Fruit fly (Drosophila melanogaster) ovary, adult (tissue): ENCODE data around the gene Sec13.

Experiments used
- CG17801 ChIP-seq: fragments of 200-800 bp; optimal IDR thresholded peaks from 2 replicates; lab custom pipeline; 2019; ENCODE audit warnings: missing biosample characterization, mild to moderate bottlenecking, missing genetic modification characterization, moderate library complexity; ENCODE audit not compliant: partially characterized antibody

The Sec13 gene

DNA sequence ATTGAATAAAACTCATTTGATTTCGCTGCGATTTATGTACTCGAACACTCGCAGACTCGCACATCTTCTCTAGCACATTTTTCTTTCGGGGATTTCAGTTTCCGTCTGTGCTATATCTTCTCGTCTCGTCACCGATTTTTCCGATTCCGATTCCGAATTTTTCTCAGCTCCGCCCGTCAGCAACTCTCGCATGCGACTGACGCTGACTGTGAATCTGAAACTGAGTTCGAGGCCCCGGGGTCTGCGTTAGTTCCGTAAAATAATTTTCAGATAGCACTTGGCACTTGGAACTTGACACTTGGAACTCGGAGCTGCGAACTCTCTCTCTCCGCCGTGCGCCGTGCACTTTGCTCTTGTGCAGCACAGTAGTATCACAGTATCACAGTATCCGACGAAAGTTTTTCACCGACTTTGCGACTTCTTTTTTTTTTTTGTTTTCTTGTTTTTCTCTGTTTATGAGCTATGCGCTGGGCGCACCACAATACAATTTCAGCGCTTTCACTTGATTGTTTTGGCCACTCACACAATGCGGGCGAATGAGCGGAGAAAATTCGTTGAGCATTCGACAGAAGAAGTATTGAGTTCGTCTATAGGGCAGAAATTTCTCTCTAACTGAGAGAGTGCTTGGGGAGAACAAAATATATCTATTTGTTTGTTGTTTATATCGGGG, 28.6 kb downstream of the Sec13 start, which contains the start of gene CG4393:
Gene CG4393, minus strand, starts transcription at position 187 of the 670 bp plus-strand sequence.
- peak; percentile 49 for TF ChIP-seq CG17801 (GFP tag; lab: Kevin White, UChicago)

DNA sequence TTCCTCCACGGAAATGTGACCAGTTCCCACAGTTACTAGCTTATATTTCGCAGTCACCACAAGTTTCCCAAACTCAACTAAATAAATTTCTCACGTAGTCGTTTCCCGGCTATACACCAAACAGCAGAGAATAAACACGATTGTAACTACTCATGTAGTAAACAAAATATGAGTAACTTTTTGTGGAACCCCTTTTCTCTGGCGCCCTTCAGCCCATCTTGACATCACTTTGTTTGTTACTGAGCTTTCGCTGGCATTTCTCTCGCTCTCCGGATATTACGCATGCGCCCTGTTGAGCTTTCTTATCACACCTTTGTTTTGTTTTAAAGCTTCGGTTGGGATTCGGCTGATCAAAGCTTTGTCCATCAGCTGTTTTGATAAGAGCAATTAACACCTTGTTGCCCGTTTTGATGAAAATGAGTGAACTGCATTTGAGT, 30.0 kb downstream of the Sec13 start:
- peak; percentile 6 for TF ChIP-seq CG17801 (GFP tag; lab: Kevin White, UChicago)

DNA sequence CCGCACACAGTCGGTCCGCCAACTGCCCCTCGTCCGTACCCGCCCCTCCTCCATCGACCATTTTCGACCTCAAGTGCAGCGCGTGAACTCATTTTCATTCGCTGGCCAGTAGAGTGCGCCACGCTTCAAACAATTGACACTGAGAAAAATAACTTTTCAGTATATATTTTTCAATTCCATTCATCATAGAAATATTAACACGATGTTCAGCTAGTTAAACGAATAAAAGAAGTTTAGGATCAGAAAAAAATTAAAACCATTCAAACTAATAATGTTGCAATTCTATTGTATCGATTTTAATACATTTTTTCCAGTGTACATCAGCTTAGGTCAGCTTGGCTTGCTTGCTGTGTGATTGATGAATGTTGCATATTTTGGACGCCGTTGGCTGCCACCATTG, 30.8 kb downstream of the Sec13 start:
- TF ChIP-seq CG17801 (GFP tag; lab: Kevin White, UChicago) = no peak

DNA sequence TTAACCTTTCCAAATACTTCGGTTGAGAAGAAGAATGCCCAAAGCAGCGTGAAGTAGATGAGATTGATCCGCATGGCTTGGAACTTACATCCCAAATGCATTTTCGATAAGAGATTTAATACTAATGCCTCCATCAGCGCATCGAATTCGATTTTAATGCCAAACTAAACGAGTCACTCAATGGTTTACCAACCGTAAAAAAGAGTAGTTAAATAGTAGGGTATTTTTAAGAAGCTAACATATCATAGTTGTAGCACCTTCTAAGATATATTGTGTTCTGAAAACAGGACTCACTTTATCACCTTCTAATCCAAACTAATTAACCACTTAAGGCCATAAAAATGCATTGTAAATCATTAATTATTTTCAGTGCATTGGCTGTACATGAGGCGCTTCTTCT, 32.7 kb downstream of the Sec13 start, which contains the start of gene CG31515:
Gene CG31515, minus strand, starts transcription at position 101 of the 400 bp plus-strand sequence.
- no peak for TF ChIP-seq CG17801 (GFP tag; lab: Kevin White, UChicago)

- TF ChIP-seq CG17801 (GFP tag; lab: Kevin White, UChicago) = no peak
Observed at dm6 chr3R:23390769-23391309, 34.8 kb downstream of the Sec13 start.

DNA sequence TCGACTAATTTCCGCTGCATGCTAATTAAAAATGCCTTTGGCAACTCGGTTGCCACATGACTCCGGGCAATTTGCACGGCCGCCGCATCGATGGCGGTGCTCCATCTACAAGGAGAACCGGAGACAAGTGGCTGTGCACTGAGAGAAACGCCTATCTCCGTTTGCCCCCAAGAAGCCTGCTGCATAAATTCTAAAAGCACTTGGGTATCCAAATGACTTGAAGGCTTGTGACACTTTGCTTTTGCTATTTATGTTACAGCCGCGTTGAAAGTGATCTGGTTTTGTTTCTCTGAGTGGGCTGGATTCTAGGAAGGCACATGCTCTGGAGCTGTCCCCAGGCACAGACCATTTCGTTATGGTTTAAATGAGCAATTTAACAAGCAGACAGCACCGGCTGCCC, 36.2 kb downstream of the Sec13 start:
- TF ChIP-seq CG17801 (GFP tag; lab: Kevin White, UChicago) = no peak

DNA sequence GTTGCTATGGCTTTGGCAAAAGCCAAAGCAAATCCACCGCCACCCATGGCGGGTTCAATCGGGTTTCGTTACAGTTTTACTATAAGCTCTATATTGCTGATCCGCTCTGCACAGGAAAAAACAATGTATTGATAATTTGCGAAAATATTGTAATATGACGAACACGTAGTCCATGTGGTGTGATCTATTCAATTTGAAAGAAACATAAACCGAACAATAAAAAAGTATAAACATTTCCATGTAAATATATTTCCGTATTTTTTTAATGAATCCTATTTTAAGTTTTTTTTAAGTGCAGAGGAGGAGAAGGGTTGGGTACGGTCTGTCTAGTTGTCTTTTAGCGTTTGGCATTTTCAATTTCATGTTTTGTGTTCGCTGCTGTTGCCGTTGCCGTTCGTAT, 37.4 kb downstream of the Sec13 start:
- TF ChIP-seq CG17801 (GFP tag; lab: Kevin White, UChicago) = no peak

- no peak for TF ChIP-seq CG17801 (GFP tag; lab: Kevin White, UChicago)
Observed at dm6 chr3R:23395720-23396119, 39.6 kb downstream of the Sec13 start.

- no peak for TF ChIP-seq CG17801 (GFP tag; lab: Kevin White, UChicago)
Observed at dm6 chr3R:23396548-23397294, 40.6 kb downstream of the Sec13 start.

DNA sequence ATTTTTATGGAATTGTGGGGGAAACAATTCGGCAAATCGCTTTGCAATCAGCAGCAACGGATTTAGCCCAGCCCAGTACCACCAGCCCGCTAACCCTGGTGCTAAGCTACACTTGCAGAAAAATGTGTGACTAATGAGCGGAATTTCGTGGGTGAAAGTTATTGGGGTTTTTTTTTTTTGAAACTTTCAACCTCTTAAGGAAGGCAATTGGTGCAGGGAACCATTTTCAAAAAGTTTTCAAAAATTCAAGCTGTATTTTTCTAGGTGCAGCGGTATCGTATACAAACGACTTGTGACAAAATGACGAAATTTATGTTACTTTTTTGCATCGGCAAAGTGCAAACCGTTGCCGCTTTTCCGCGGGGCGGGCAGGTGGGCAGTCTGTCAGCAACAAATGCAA, 42.9 kb downstream of the Sec13 start:
- no peak for TF ChIP-seq CG17801 (GFP tag; lab: Kevin White, UChicago)

- TF ChIP-seq CG17801 (GFP tag; lab: Kevin White, UChicago) = no peak
Observed at dm6 chr3R:23399679-23400078, 43.6 kb downstream of the Sec13 start.

dm6 chr3R:23401519-23401918, 45.4 kb downstream of the Sec13 start:
- no peak for TF ChIP-seq CG17801 (GFP tag; lab: Kevin White, UChicago)

dm6 chr3R:23402508-23402907, 46.4 kb downstream of the Sec13 start, which contains the start of gene Ir94d:
Ir94d (plus strand) TSS chr3R:23402808.
- TF ChIP-seq CG17801 (GFP tag; lab: Kevin White, UChicago) = no peak

DNA sequence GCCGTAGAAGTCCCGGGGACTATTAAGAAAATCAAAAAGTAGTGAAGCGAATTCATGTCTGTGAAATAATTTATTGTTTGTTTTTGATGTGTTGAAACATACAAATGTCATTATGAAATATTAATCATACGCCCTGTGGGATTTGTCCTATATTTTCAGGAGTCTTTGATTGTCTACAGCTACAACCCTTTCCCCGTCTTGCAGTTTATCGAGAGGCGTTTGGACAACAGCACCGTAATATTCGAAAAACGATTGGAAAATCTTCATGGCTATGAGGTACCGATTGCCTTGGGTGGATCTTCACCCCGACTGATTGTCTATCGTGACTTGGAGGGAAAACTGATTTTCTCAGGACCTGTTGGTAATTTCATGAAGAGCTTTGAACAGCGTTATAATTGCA, 47.5 kb downstream of the Sec13 start, which contains the start of gene CG17380:
Gene CG17380, minus strand, starts transcription at position 101 of the 400 bp plus-strand sequence.
- no peak for TF ChIP-seq CG17801 (GFP tag; lab: Kevin White, UChicago)

dm6 chr3R:23405209-23405608, 49.1 kb downstream of the Sec13 start, which contains the start of gene Ir94e:
Ir94e (plus strand) TSS chr3R:23405509.
- TF ChIP-seq CG17801 (GFP tag; lab: Kevin White, UChicago) = no peak
